Worm (Caenorhabditis elegans): ENCODE measurements around the gene tac-1.
A peak's percentile ranks its signal among the peaks of the same experiment; 100 is the strongest.

Gene tac-1

DNA sequence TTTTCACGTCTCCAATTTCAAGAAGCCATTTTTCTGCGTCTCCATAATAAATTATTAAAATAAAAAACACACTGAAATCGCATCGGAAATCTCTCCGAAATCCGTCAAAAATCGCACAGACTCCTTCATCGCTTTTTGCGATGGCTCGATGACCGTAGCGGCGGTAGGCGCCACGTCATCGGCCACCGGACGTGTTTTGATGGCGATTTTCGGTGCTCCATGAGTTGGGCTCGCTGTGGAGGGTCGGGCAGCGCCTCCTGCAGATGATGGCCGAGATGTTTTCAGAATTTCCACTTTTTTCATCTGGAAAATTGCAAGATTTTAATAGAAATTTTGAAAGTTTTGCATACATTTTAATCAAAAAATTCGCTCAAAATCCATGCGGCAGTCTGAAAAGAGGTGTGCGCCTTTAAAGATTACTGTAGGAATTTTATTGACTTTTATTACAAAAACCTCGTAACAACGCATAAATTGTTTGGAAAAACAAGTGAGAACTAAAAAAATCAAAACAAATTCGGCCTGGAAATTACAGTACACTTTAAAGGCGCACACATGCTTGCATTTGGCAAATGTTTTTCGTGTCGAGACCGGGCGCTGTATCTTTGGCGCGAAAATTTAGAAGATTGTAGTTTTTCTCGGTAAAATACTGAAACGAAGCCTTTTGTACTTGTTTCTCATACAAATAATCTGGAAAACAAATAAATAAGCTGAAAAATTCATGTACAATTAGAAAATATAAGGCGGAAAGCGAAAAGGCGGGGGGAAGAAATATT lies 1.3 kb downstream of the tac-1 start, which contains the start of gene smg-9 (continued):
- TF ChIP-seq hmg-1.2 (GFP tag; IDR thresholded peaks at IDR 0.05) = peak; percentile 13; the same call in 1 of the 2 replicates
- TF ChIP-seq egl-18 (GFP tag; IDR thresholded peaks at IDR 0.05) = no peak
- TF ChIP-seq ceh-100 (GFP tag; IDR thresholded peaks at IDR 0.05) = no peak
- TF ChIP-seq tbx-9 (tag; optimal IDR thresholded peaks at IDR 0.05; ENCODE audit: borderline replicate concordance) = no peak
- no peak for TF ChIP-seq attf-5 (GFP tag; optimal IDR thresholded peaks at IDR 0.05)
- TF ChIP-seq lin-54 (GFP tag; optimal IDR thresholded peaks at IDR 0.05) = peak; percentile 27
- TF ChIP-seq lsl-1 (GFP tag; optimal IDR thresholded peaks at IDR 0.05) = peak; percentile 81
- no peak for TF ChIP-seq cebp-1 (GFP tag; IDR thresholded peaks at IDR 0.05)
- TF ChIP-seq cebp-1 (tag; optimal IDR thresholded peaks at IDR 0.05) = no peak
- TF ChIP-seq ekl-4 (GFP tag; IDR thresholded peaks at IDR 0.05) = no peak
- no peak for TF ChIP-seq attf-3 (GFP tag; conservative IDR thresholded peaks at IDR 0.05)
- TF ChIP-seq B0261.1 (tag; optimal IDR thresholded peaks at IDR 0.05) = no peak
- no peak for TF ChIP-seq gei-17 (GFP tag; optimal IDR thresholded peaks at IDR 0.05)
- TF ChIP-seq F22D6.2 (tag; optimal IDR thresholded peaks at IDR 0.05) = no peak
- no peak for TF ChIP-seq hmg-20 (GFP tag; IDR thresholded peaks at IDR 0.05)
- peak; percentile 80 for TF ChIP-seq efl-1 (GFP tag; optimal IDR thresholded peaks at IDR 0.05)
- TF ChIP-seq let-607 (tag; optimal IDR thresholded peaks at IDR 0.05) = no peak
- no peak for TF ChIP-seq F39B2.1 (GFP tag; IDR thresholded peaks at IDR 0.05)
- peak; percentile 32; the same call in 1 of the 2 replicates for TF ChIP-seq hsf-1 (GFP tag; IDR thresholded peaks at IDR 0.05)
- TF ChIP-seq lin-26 (GFP tag; IDR thresholded peaks at IDR 0.05) = no peak
- peak; percentile 13 for TF ChIP-seq snpc-1.3 (tag; optimal IDR thresholded peaks at IDR 0.05; ENCODE audit: insufficient read depth)
- peak; percentile 67 for TF ChIP-seq Y53G8AR.9 (GFP tag; conservative IDR thresholded peaks at IDR 0.05)
- no peak for TF ChIP-seq unc-62 (GFP tag; optimal IDR thresholded peaks at IDR 0.05)
- TF ChIP-seq dpl-1 (GFP tag; optimal IDR thresholded peaks at IDR 0.05) = peak; percentile 7
- no peak for TF ChIP-seq bed-1 (GFP tag; IDR thresholded peaks at IDR 0.05)
- no peak for TF ChIP-seq sdz-38 (tag; optimal IDR thresholded peaks at IDR 0.05)
- TF ChIP-seq madf-6 (GFP tag; IDR thresholded peaks at IDR 0.05) = peak; percentile 79

DNA sequence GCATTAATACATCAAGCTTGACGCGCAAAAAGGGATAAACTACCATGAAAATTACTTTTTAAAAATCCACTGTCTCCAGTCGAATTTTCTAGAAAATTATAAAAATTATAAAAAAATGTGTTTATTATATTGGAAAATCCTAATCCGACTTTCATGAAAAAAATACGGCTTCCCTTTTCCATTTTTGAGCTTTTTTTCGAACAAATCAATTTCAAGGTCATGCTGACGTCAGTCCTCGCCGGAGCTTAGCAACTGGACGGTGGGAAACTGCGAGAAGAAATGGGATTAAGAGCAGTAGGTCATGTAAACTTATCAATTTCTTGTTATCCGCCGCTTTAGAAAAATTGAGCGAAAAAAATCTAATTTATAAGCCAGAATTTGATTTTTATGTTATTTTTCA lies 8.6 kb downstream of the tac-1 start:
- TF ChIP-seq cebp-2 (GFP tag; IDR thresholded peaks at IDR 0.05) (no peak), efl-1 (GFP tag; optimal IDR thresholded peaks at IDR 0.05) (no peak)

ce11 chrII:14739143-14739542 lies 14.5 kb downstream of the tac-1 start, which contains the start of gene npr-34:
TSS of gene npr-34 (minus strand) at chrII:14739243.
- TF ChIP-seq snpc-3.4 (tag; optimal IDR thresholded peaks at IDR 0.05) (no peak), sdz-38 (tag; optimal IDR thresholded peaks at IDR 0.05) (no peak), madf-6 (GFP tag; IDR thresholded peaks at IDR 0.05) (no peak), madf-10 (tag; optimal IDR thresholded peaks at IDR 0.05) (no peak), sea-2 (GFP tag; IDR thresholded peaks at IDR 0.05) (no peak), chd-7 (tag; optimal IDR thresholded peaks at IDR 0.05) (no peak), F55B11.4 (tag; optimal IDR thresholded peaks at IDR 0.05; ENCODE audit: borderline replicate concordance, insufficient read depth) (no peak), nhr-90 (tag; optimal IDR thresholded peaks at IDR 0.05) (no peak), hrde-1 (tag; optimal IDR thresholded peaks at IDR 0.05; ENCODE audit: borderline replicate concordance) (no peak), lag-1 (GFP tag; IDR thresholded peaks at IDR 0.05) (no peak), ztf-22 (GFP tag; optimal IDR thresholded peaks at IDR 0.05) (no peak), hsf-1 (GFP tag; IDR thresholded peaks at IDR 0.05) (no peak), aptf-2 (GFP tag; conservative IDR thresholded peaks at IDR 0.05) (no peak)
